Worm (Caenorhabditis elegans) whole organism, early embryonic: ENCODE measurements around the gene acl-7.
A peak's percentile ranks its signal among the peaks of the same experiment; 100 is the strongest.

Source experiments
- B0310.2 ChIP-seq: sonication (generic microtip); optimal IDR thresholded peaks from 2 replicates; lab custom pipeline; 2016; ENCODE audit warnings: mild to moderate bottlenecking, missing genetic modification characterization, missing compliant biosample characterization
- F13C5.2 ChIP-seq: sonication (generic microtip); optimal IDR thresholded peaks from 2 replicates; lab custom pipeline; 2017; ENCODE audit warnings: mild to moderate bottlenecking, missing genetic modification characterization, inconsistent platforms, missing compliant biosample characterization
- aly-1 ChIP-seq: sonication (generic microtip); optimal IDR thresholded peaks from 2 replicates; lab custom pipeline; 2016; ENCODE audit warnings: missing genetic modification characterization, missing compliant biosample characterization
- ama-1 ChIP-seq: fragments of 150-350 bp; optimal IDR thresholded peaks from 2 replicates; lab custom pipeline; 2014
- ceh-13 ChIP-seq: fragments of 200-800 bp; sonication (Bioruptor generic); optimal IDR thresholded peaks from 2 replicates; lab custom pipeline; 2018; ENCODE audit warnings: mild to moderate bottlenecking, missing genetic modification characterization, missing compliant biosample characterization
- ceh-36 ChIP-seq: sonication (generic microtip); optimal IDR thresholded peaks from 2 replicates; lab custom pipeline; 2016; ENCODE audit warnings: missing genetic modification characterization, inconsistent platforms, missing compliant biosample characterization
- ets-7 ChIP-seq: sonication (generic microtip); optimal IDR thresholded peaks from 2 replicates; lab custom pipeline; 2016; ENCODE audit warnings: missing genotype, missing genetic modification characterization, missing compliant biosample characterization
- flt-1 ChIP-seq: fragments of 200-800 bp; sonication (Bioruptor generic); IDR thresholded peaks from 2 replicates; pipeline ENCODE4 v1.3.6; 2022; ENCODE audit warnings: missing genetic modification characterization, missing compliant biosample characterization
- hmbx-1 ChIP-seq: sonication (generic microtip); optimal IDR thresholded peaks from 2 replicates; lab custom pipeline; 2016; ENCODE audit warnings: mild to moderate bottlenecking, missing genetic modification characterization, missing compliant biosample characterization
- hmg-4 ChIP-seq: fragments of 200-800 bp; sonication (Bioruptor generic); optimal IDR thresholded peaks from 2 replicates; lab custom pipeline; 2018; ENCODE audit warnings: mild to moderate bottlenecking, missing genetic modification characterization, missing compliant biosample characterization
- hnd-1 ChIP-seq: sonication (generic microtip); optimal IDR thresholded peaks from 2 replicates; lab custom pipeline; 2016; ENCODE audit warnings: missing genetic modification characterization, missing compliant biosample characterization
- pes-1 ChIP-seq: fragments of 200-800 bp; sonication (Bioruptor generic); IDR thresholded peaks from 2 replicates; pipeline ENCODE4 v1.3.6; 2022; ENCODE audit warnings: missing genetic modification reagents, missing genetic modification characterization, missing compliant biosample characterization
- scrt-1 ChIP-seq: fragments of 200-800 bp; sonication (Bioruptor generic); IDR thresholded peaks from 2 replicates; pipeline ENCODE4 v1.3.6; 2022; ENCODE audit warnings: missing genetic modification characterization, missing compliant biosample characterization
- sea-1 ChIP-seq: fragments of 200-800 bp; sonication (Bioruptor generic); conservative IDR thresholded peaks from 2 replicates; pipeline ENCODE4 v1.3.6; 2022; ENCODE audit warnings: missing genetic modification characterization, missing compliant biosample characterization
- tbx-11 ChIP-seq: fragments of 200-800 bp; sonication (Bioruptor generic); IDR thresholded peaks from 2 replicates; pipeline ENCODE4 v1.3.6; 2022; ENCODE audit warnings: missing genetic modification characterization, missing compliant biosample characterization
- tbx-37 ChIP-seq: fragments of 200-800 bp; sonication (Bioruptor generic); conservative IDR thresholded peaks from 2 replicates; pipeline ENCODE4 v1.3.6; 2022; ENCODE audit warnings: missing genetic modification reagents, missing genetic modification characterization, missing compliant biosample characterization
- tra-4 ChIP-seq: sonication (generic microtip); optimal IDR thresholded peaks from 2 replicates; lab custom pipeline; 2017; ENCODE audit warnings: missing genetic modification characterization, missing compliant biosample characterization

Gene acl-7

ce11 chrII:12774402-12774801 lies 41.9 kb downstream of the acl-7 start, which contains the start of gene Y46G5A.14:
Gene Y46G5A.14, plus strand, starts transcription at chrII:12774702.
- TF ChIP-seq hnd-1 (tag; lab: Kevin White, UChicago) (no peak), B0310.2 (tag; lab: Kevin White, UChicago) (no peak), hmbx-1 (tag; lab: Kevin White, UChicago) (no peak), tbx-11 (GFP tag; lab: Robert Waterston, UW) (no peak), ceh-13 (GFP tag; lab: Kevin White, UChicago) (no peak), aly-1 (tag; lab: Kevin White, UChicago) (no peak), pes-1 (no peak), ets-7 (tag; lab: Kevin White, UChicago) (no peak), tra-4 (tag; lab: Kevin White, UChicago) (no peak), sea-1 (GFP tag; lab: Robert Waterston, UW) (no peak), F13C5.2 (no peak), ama-1 (lab: Kevin White, UChicago) (no peak)

ce11 chrII:12769947-12770346 lies 46.3 kb downstream of the acl-7 start:
- no peak for TF ChIP-seq tbx-37 (GFP tag; lab: Robert Waterston, UW)
- no peak for TF ChIP-seq tbx-11 (GFP tag; lab: Robert Waterston, UW)
- no peak for TF ChIP-seq flt-1 (GFP tag; lab: Robert Waterston, UW)
- TF ChIP-seq F13C5.2, result no peak
- no peak for TF ChIP-seq aly-1 (tag; lab: Kevin White, UChicago)
- no peak for TF ChIP-seq ama-1 (lab: Kevin White, UChicago)

ce11 chrII:12768167-12768712 lies 48.0 kb downstream of the acl-7 start, which contains the start of the genes vps-2 and tiar-2:
Gene vps-2, minus strand, starts transcription at chrII:12768217.
Gene tiar-2, plus strand, starts transcription at chrII:12768686.
- TF ChIP-seq ets-7 (tag; lab: Kevin White, UChicago), result no peak
- peak; percentile 30 for TF ChIP-seq F13C5.2

DNA sequence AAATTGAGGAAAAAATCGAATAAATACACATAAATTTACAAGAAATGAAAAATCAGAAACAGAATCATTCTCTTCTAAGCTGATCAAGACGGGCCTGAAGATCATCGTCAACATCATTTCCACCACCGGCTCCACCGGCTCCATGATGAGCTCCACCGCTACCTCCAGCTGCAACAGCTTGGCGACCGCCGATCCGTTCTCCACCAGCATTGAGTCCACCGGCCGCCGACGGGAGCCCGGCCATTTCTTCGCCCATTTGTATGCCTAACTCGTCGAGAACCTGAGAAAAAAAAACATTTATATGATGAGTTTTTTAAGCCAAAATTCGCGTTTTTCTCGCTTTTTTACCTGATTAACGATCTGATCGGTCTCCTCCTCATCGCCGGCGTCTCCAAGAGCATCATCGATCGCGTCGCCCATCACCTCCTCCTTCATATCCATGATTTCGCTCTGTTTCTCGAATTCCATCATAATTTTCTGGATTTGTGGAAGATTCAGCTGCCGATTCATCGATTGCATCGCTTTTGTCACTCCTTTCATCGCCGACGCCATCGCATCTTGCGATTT lies 48.9 kb downstream of the acl-7 start:
- TF ChIP-seq ets-7 (tag; lab: Kevin White, UChicago) (no peak), hmbx-1 (tag; lab: Kevin White, UChicago) (no peak), tbx-37 (GFP tag; lab: Robert Waterston, UW) (no peak), aly-1 (tag; lab: Kevin White, UChicago) (no peak), B0310.2 (tag; lab: Kevin White, UChicago) (no peak), pes-1 (no peak), ama-1 (lab: Kevin White, UChicago) (no peak), flt-1 (GFP tag; lab: Robert Waterston, UW) (no peak), tbx-11 (GFP tag; lab: Robert Waterston, UW) (no peak), scrt-1 (GFP tag; lab: Robert Waterston, UW) (no peak), hnd-1 (tag; lab: Kevin White, UChicago) (no peak), ceh-36 (no peak), F13C5.2 (no peak), ceh-13 (GFP tag; lab: Kevin White, UChicago) (no peak), sea-1 (GFP tag; lab: Robert Waterston, UW) (no peak), hmg-4 (GFP tag; lab: Kevin White, UChicago) (no peak), tra-4 (tag; lab: Kevin White, UChicago) (no peak)

DNA sequence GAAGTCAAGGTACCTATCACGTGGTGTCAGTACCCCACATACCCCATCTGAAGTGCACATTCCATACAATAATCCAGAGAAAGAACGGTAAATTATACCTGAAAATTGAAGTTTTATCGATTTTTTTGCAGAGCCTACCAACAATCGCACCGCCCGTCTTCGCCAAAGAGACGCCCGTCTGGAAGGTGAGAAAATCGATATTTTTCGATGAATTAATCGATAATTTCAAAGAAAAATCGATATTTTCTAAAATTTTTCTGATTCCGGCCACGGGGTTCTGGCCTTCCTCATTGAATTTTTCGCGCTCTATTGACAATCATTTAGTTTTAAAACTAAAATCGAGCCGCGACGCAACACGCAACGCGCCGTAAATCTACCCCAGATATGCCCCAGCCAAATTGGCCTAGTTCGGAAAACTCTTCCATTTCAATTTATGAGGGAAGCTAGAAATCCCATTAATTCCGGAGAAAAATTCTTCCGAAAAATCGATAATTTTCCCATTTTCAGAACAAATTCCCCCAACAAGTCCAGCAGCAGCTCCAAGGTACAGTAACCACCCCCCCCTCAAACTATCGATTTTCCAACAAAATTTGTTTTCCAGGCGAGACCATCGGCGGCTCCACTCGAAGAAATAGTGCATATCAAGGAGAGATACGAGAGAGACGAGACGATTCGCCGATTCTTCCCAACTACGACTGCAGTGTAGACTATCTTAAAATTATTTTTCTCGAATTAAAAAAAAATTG lies 49.6 kb downstream of the acl-7 start:
- TF ChIP-seq hnd-1 (tag; lab: Kevin White, UChicago) (no peak), tra-4 (tag; lab: Kevin White, UChicago) (no peak), pes-1 (peak; percentile 51; the same call in 1 of the 2 replicates), ceh-13 (GFP tag; lab: Kevin White, UChicago) (no peak)

- TF ChIP-seq F13C5.2, result no peak
- no peak for TF ChIP-seq hnd-1 (tag; lab: Kevin White, UChicago)
- no peak for TF ChIP-seq scrt-1 (GFP tag; lab: Robert Waterston, UW)
These were observed 51.8 kb downstream of the acl-7 start for ce11 chrII:12764476-12764875.
